Fruit fly (Drosophila melanogaster): ENCODE results near the gene Bka.

Gene Bka

DNA sequence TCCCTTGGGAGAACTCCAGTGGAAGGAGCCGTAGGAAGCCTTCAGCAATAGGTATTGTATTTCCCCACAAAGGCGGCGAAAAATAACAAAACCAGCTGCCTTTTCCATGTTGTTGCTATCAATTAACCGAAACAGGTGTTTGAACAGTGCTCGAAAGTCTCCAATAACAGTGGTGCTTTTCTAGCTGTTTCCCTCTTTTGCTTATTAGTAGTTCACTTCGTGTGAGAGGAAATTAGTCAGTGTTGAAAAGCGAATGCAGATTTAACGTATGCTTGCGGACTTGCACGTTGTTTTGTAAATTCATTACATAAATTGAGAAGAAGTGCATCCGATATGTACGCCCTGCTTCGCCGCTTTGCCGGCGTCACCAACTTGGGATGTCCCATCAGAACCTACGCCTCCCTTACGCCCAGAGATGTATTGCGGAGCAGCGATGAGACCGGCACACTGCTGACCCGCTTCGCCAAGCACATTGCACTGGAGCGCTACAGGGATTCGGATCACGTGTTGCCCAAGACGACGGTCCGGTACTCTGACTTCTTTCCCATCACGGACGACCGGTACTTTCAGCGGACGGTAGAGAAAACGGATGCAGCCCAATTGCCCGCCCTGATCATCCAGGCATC lies 43.7 kb downstream of the Bka start, which contains the start of the genes Datp and CG4619 (continued):
- TF ChIP-seq nom (GFP tag; optimal IDR thresholded peaks at IDR 0.05) (no peak), ind (GFP tag; optimal IDR thresholded peaks at IDR 0.05) (peak; percentile 46), Adf1 (GFP tag; IDR thresholded peaks at IDR 0.05) (no peak), fd64A (GFP tag; optimal IDR thresholded peaks at IDR 0.05) (no peak), fd102C (GFP tag; optimal IDR thresholded peaks at IDR 0.05) (no peak), pan (optimal IDR thresholded peaks at IDR 0.05) (no peak), pan (GFP tag; optimal IDR thresholded peaks at IDR 0.05 in 1 of 2, IDR thresholded peaks at IDR 0.05 in 1 of 2) (no peak), CG15601 (tag; optimal IDR thresholded peaks at IDR 0.05) (no peak), CG16779 (GFP tag; IDR thresholded peaks at IDR 0.05) (no peak), CG14014 (GFP tag; IDR thresholded peaks at IDR 0.05) (0 out of 2 replicates have a peak, but pooled peaks have one; percentile 13), dimm (GFP tag; IDR thresholded peaks at IDR 0.05) (no peak), CG5245 (GFP tag; optimal IDR thresholded peaks at IDR 0.05) (peak; percentile 17), zen (tag; optimal IDR thresholded peaks at IDR 0.05) (peak; percentile 67), Bteb2 (GFP tag; optimal IDR thresholded peaks at IDR 0.05) (no peak), CG12744 (GFP tag; optimal IDR thresholded peaks at IDR 0.05) (no peak), CG4617 (GFP tag; optimal IDR thresholded peaks at IDR 0.05; ENCODE audit: borderline replicate concordance) (peak; percentile 55), klu (GFP tag; IDR thresholded peaks at IDR 0.05) (no peak), CG17912 (GFP tag; optimal IDR thresholded peaks at IDR 0.05) (peak; percentile 56), grau (tag; optimal IDR thresholded peaks at IDR 0.05) (no peak), CG8359 (GFP tag; optimal IDR thresholded peaks at IDR 0.05; ENCODE audit: borderline replicate concordance) (no peak), Sox102F (GFP tag; optimal IDR thresholded peaks at IDR 0.05) (no peak), C15 (GFP tag; IDR thresholded peaks at IDR 0.05) (no peak), en (GFP tag; optimal IDR thresholded peaks at IDR 0.05) (no peak), Dp (GFP tag; optimal IDR thresholded peaks at IDR 0.05) (peak; percentile 17), CG6175 (GFP tag; IDR thresholded peaks at IDR 0.05) (no peak), Rfx (GFP tag; IDR thresholded peaks at IDR 0.05) (peak; percentile 81), CG15514 (GFP tag; optimal IDR thresholded peaks at IDR 0.05) (peak; percentile 97), CG1647 (GFP tag; optimal IDR thresholded peaks at IDR 0.05) (peak; percentile 21), Dbx (GFP tag; IDR thresholded peaks at IDR 0.05) (peak; percentile 62; the same call in 2 of the 3 replicates), Xrp1 (GFP tag; IDR thresholded peaks at IDR 0.05) (peak; percentile 31; the same call in 1 of the 2 replicates), CG18476 (GFP tag; optimal IDR thresholded peaks at IDR 0.05) (no peak), Dip2 (GFP tag; IDR thresholded peaks at IDR 0.05) (no peak), otp (GFP tag; IDR thresholded peaks at IDR 0.05) (no peak), bab2 (GFP tag; optimal IDR thresholded peaks at IDR 0.05) (peak; percentile 5), CG5953 (GFP tag; IDR thresholded peaks at IDR 0.05) (no peak), YL-1 (GFP tag; optimal IDR thresholded peaks at IDR 0.05) (peak; percentile 68), HHEX (GFP tag; optimal IDR thresholded peaks at IDR 0.05) (peak; percentile 7), CG6791 (GFP tag; IDR thresholded peaks at IDR 0.05; ENCODE audit: partially characterized antibody) (peak; percentile 65; the same call in 1 of the 3 replicates), CG12219 (GFP tag; optimal IDR thresholded peaks at IDR 0.05) (peak; percentile 13), Optix (GFP tag; IDR thresholded peaks at IDR 0.05) (no peak), CG8290 (GFP tag; optimal IDR thresholded peaks at IDR 0.05) (no peak), CG8290 (tag; optimal IDR thresholded peaks at IDR 0.05) (no peak), TFAM (GFP tag; optimal IDR thresholded peaks at IDR 0.05) (no peak), CG12104 (GFP tag; optimal IDR thresholded peaks at IDR 0.05) (no peak), CG32772 (GFP tag; IDR thresholded peaks at IDR 0.05) (0 out of 2 replicates have a peak, but pooled peaks have one; percentile 6), mam (GFP tag; optimal IDR thresholded peaks at IDR 0.05) (peak; percentile 63), CG3726 (GFP tag; IDR thresholded peaks at IDR 0.05) (no peak), Side (GFP tag; optimal IDR thresholded peaks at IDR 0.05) (peak; percentile 27), Ssrp (tag; optimal IDR thresholded peaks at IDR 0.05) (no peak), toy (GFP tag; IDR thresholded peaks at IDR 0.05) (no peak), pita (GFP tag; optimal IDR thresholded peaks at IDR 0.05) (no peak)
